Worm (Caenorhabditis elegans): ENCODE results near the gene Y82E9BR.14.
"Not testable (repeated sequence)": the region's sequence is repeated elsewhere in the genome, so short reads cannot be mapped to it uniquely, and the experiment has no call there.

DNA sequence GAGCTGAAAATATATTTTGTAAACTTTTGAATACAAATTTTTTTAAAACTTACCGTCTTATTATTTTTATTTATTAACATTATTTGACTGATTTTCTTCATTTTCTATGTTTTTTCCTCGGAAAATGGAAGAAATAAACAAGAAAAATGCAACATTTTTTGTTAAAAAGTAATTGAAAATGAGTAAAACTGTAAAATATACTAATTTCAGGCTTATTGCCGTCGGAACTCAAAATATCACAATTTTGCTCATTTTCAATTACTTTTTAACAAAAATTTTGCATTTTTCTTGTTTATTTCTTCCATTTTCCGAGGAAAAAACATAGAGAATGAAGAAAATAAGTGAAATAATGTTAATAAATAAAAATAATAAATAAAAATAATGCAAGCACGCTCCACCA is 38.4 kb downstream of the Y82E9BR.14 start, which contains the start of gene Y82E9BR.10:
- not testable (repeated sequence) for TF ChIP-seq W03F9.2, him-1, dao-5 (tag; optimal IDR thresholded peaks at IDR 0.05)

All from whole organism, L4/young adult.